Worm (Caenorhabditis elegans) whole organism, L3 larva: ENCODE data around the gene lips-11.

Experiments
- ZK546.5 ChIP-seq: sonication (generic microtip); optimal IDR thresholded peaks from 2 replicates; lab custom pipeline; 2017; ENCODE audit warnings: missing biosample characterization, missing genetic modification characterization
- aly-2 ChIP-seq: fragments of 150-350 bp; optimal IDR thresholded peaks from 2 replicates; lab custom pipeline; 2014; ENCODE audit warnings: missing biosample characterization, missing genetic modification characterization
- ama-1 ChIP-seq: fragments of 150-350 bp; optimal IDR thresholded peaks from 2 replicates; lab custom pipeline; 2018
- ceh-16 ChIP-seq: sonication (generic microtip); optimal IDR thresholded peaks from 2 replicates; lab custom pipeline; 2017; ENCODE audit warnings: missing biosample characterization, missing genetic modification characterization
- ceh-28 ChIP-seq: fragments of 150-350 bp; optimal IDR thresholded peaks from 2 replicates; lab custom pipeline; 2014; ENCODE audit warnings: missing biosample characterization, missing genetic modification reagents, missing genetic modification characterization
- ceh-82 ChIP-seq: fragments of 150-350 bp; optimal IDR thresholded peaks from 2 replicates; lab custom pipeline; 2014; ENCODE audit warnings: missing biosample characterization, missing genetic modification characterization
- ceh-9 ChIP-seq: sonication (generic microtip); optimal IDR thresholded peaks from 2 replicates; lab custom pipeline; 2018; ENCODE audit warnings: missing biosample characterization, missing genetic modification characterization
- egl-27 ChIP-seq: sonication (generic microtip); optimal IDR thresholded peaks from 4 replicates; lab custom pipeline; 2017; ENCODE audit warnings: missing biosample characterization, missing genetic modification reagents, missing genetic modification characterization
- egl-5 ChIP-seq: fragments of 150-350 bp; optimal IDR thresholded peaks from 2 replicates; lab custom pipeline; 2017; ENCODE audit warnings: missing biosample characterization, missing genetic modification reagents, missing genetic modification characterization, inconsistent platforms
- elt-1 ChIP-seq: fragments of 150-350 bp; optimal IDR thresholded peaks from 2 replicates; lab custom pipeline; 2014; ENCODE audit warnings: missing biosample characterization, missing genetic modification characterization
- elt-2 ChIP-seq: sonication (generic microtip); optimal IDR thresholded peaks from 2 replicates; lab custom pipeline; 2016; ENCODE audit warnings: missing genetic modification reagents, mild to moderate bottlenecking, missing genetic modification characterization, missing compliant biosample characterization
- eor-1 ChIP-seq, 2 experiments: fragments of 150-350 bp; optimal IDR thresholded peaks; 2 replicates each; lab custom pipeline; 2014 to 2018; ENCODE audit warnings: missing biosample characterization in 2 of 2, missing genetic modification characterization in 2 of 2
- fkh-10 ChIP-seq: sonication (generic microtip); optimal IDR thresholded peaks from 2 replicates; lab custom pipeline; 2017; ENCODE audit warnings: missing biosample characterization, missing genetic modification reagents, missing genetic modification characterization
- fos-1 ChIP-seq: fragments of 150-350 bp; optimal IDR thresholded peaks from 2 replicates; lab custom pipeline; 2014; ENCODE audit warnings: missing biosample characterization, missing genetic modification characterization
- hmg-11 ChIP-seq: sonication (generic microtip); optimal IDR thresholded peaks from 2 replicates; lab custom pipeline; 2016; ENCODE audit warnings: missing genetic modification characterization, missing compliant biosample characterization
- jun-1 ChIP-seq: fragments of 150-350 bp; optimal IDR thresholded peaks from 2 replicates; lab custom pipeline; 2014; ENCODE audit warnings: missing biosample characterization, missing genetic modification reagents, missing genetic modification characterization
- lin-15B ChIP-seq: fragments of 150-350 bp; optimal IDR thresholded peaks from 2 replicates; lab custom pipeline; 2014; ENCODE audit warnings: missing biosample characterization, missing genetic modification characterization
- lin-39 ChIP-seq: fragments of 150-350 bp; optimal IDR thresholded peaks from 2 replicates; lab custom pipeline; 2018; ENCODE audit warnings: missing biosample characterization, missing genetic modification reagents, missing genetic modification characterization
- lsy-12 ChIP-seq: sonication (generic microtip); optimal IDR thresholded peaks from 2 replicates; lab custom pipeline; 2016; ENCODE audit warnings: mild to moderate bottlenecking, missing genetic modification characterization, missing compliant biosample characterization
- mdl-1 ChIP-seq: fragments of 150-350 bp; optimal IDR thresholded peaks from 2 replicates; lab custom pipeline; 2014; ENCODE audit warnings: missing biosample characterization, missing genetic modification characterization
- mml-1 ChIP-seq: fragments of 150-350 bp; sonication (generic microtip); optimal IDR thresholded peaks from 3 replicates; lab custom pipeline; 2014; ENCODE audit warnings: missing biosample characterization, missing genetic modification characterization
- nfya-1 ChIP-seq: sonication (generic microtip); optimal IDR thresholded peaks from 2 replicates; lab custom pipeline; 2017; ENCODE audit warnings: missing genetic modification characterization, mild to moderate bottlenecking, missing compliant biosample characterization, antibody characterized with exemption, moderate library complexity; ENCODE audit not compliant: insufficient read depth
- nhr-12 ChIP-seq: fragments of 150-350 bp; optimal IDR thresholded peaks from 2 replicates; lab custom pipeline; 2014; ENCODE audit warnings: missing biosample characterization, missing genetic modification characterization
- nhr-23 ChIP-seq: fragments of 150-350 bp; optimal IDR thresholded peaks from 2 replicates; lab custom pipeline; 2014; ENCODE audit warnings: missing biosample characterization, missing genetic modification reagents, missing genetic modification characterization
- nhr-237 ChIP-seq: fragments of 150-350 bp; optimal IDR thresholded peaks from 2 replicates; lab custom pipeline; 2014; ENCODE audit warnings: missing biosample characterization, missing genetic modification characterization
- nhr-25 ChIP-seq: sonication (generic microtip); optimal IDR thresholded peaks from 2 replicates; lab custom pipeline; 2017; ENCODE audit warnings: missing biosample characterization, missing genetic modification characterization
- nhr-28 ChIP-seq: fragments of 150-350 bp; optimal IDR thresholded peaks from 2 replicates; lab custom pipeline; 2014; ENCODE audit warnings: missing biosample characterization, missing genetic modification characterization
- nhr-43 ChIP-seq: sonication (generic microtip); optimal IDR thresholded peaks from 2 replicates; lab custom pipeline; 2016; ENCODE audit warnings: mild to moderate bottlenecking, missing genetic modification characterization, missing compliant biosample characterization; ENCODE audit not compliant: poor library complexity, severe bottlenecking
- nhr-77 ChIP-seq: fragments of 150-350 bp; optimal IDR thresholded peaks from 2 replicates; lab custom pipeline; 2014; ENCODE audit warnings: missing biosample characterization, missing genetic modification characterization
- pha-4 ChIP-seq: fragments of 150-350 bp; optimal IDR thresholded peaks from 2 replicates; lab custom pipeline; 2014; ENCODE audit warnings: missing biosample characterization, missing genetic modification reagents, missing genetic modification characterization
- pqm-1 ChIP-seq: fragments of 150-350 bp; optimal IDR thresholded peaks from 2 replicates; lab custom pipeline; 2017; ENCODE audit warnings: missing biosample characterization, missing genetic modification characterization, inconsistent platforms
- sea-2 ChIP-seq: fragments of 150-350 bp; sonication (generic microtip); optimal IDR thresholded peaks from 4 replicates; lab custom pipeline; 2014; ENCODE audit warnings: missing biosample characterization, missing genetic modification reagents, missing genetic modification characterization
- skn-1 ChIP-seq: fragments of 150-350 bp; optimal IDR thresholded peaks from 2 replicates; lab custom pipeline; 2014; ENCODE audit warnings: missing biosample characterization, missing genetic modification characterization
- snpc-4 ChIP-seq: fragments of 150-350 bp; optimal IDR thresholded peaks from 2 replicates; lab custom pipeline; 2014; ENCODE audit warnings: missing biosample characterization, missing genetic modification characterization
- tbx-2 ChIP-seq: sonication (generic microtip); optimal IDR thresholded peaks from 2 replicates; lab custom pipeline; 2016; ENCODE audit warnings: mild to moderate bottlenecking, missing genetic modification characterization, missing compliant biosample characterization
- unc-39 ChIP-seq: sonication (generic microtip); optimal IDR thresholded peaks from 4 replicates; lab custom pipeline; 2017; ENCODE audit warnings: missing biosample characterization, missing genetic modification characterization
- zag-1 ChIP-seq: fragments of 150-350 bp; optimal IDR thresholded peaks from 2 replicates; lab custom pipeline; 2014; ENCODE audit warnings: missing biosample characterization, missing genetic modification characterization
- ztf-11 ChIP-seq: fragments of 150-350 bp; optimal IDR thresholded peaks from 2 replicates; lab custom pipeline; 2014; ENCODE audit warnings: missing biosample characterization, missing genetic modification characterization
- ztf-4 ChIP-seq: fragments of 150-350 bp; optimal IDR thresholded peaks from 2 replicates; lab custom pipeline; 2014; ENCODE audit warnings: missing biosample characterization, missing genetic modification characterization

lips-11 gene

DNA sequence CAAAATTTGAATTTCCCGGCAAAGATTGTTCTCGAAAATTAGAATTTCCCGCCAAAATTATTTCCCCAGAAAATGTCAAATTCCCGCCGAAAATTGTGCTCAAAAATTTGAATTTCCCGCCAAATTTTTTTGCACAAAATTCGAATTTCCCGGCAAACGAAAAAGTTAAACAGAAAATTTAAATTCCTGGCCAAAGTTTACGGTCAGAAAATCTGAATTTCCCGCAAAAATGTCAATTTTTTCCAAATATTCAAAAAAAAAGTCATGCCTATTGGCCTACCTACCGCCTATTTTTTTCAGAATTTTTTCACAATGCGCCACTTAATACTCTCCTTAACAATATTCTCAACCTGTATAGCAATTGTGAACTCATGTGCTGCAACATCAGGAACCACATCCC is 27.9 kb downstream of the lips-11 start, which contains the start of gene K02E7.1:
K02E7.1 (plus strand) TSS at position 301 of the 400 bp plus-strand sequence.
- TF ChIP-seq mdl-1 (tag; lab: Kevin White, UChicago) = no peak
- TF ChIP-seq hmg-11 (tag; lab: Kevin White, UChicago) = no peak

DNA sequence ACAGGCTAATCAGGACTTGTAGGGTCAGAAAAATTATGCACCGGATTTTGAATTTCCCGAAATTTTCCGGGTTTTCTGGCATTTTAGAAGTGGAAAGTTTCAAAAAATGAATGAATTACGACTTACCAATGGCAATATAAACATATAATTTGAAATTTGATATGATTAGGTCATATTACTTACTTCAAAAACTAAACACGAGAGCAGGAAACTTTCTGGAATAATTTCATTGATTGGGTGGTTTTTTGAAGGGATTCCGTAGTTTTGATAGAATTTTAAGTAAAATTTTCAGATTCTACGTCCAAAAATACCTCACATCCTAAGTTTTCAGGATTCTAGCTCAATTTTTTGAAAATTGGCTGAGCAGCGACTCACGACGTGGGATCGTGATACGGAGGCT is 35.4 kb downstream of the lips-11 start, which contains the start of gene K02E7.11:
K02E7.11 (minus strand) TSS at position 101 of the 400 bp plus-strand sequence.
- TF ChIP-seq nhr-28 (tag; lab: Kevin White, UChicago) (no peak), ceh-28 (tag; lab: Kevin White, UChicago) (no peak), nhr-77 (no peak), lin-39 (tag; lab: Kevin White, UChicago) (no peak), ceh-16 (tag; lab: Kevin White, UChicago) (no peak), nhr-237 (tag; lab: Kevin White, UChicago) (no peak), fos-1 (no peak), tbx-2 (tag; lab: Kevin White, UChicago) (no peak), eor-1 (tag; optimal IDR thresholded peaks at IDR 0.05; lab: Kevin White, UChicago) (no peak), nhr-12 (tag; lab: Kevin White, UChicago) (no peak), ceh-9 (tag; lab: Kevin White, UChicago) (no peak), ztf-4 (tag; lab: Kevin White, UChicago) (no peak), pqm-1 (no peak), egl-5 (tag; lab: Kevin White, UChicago) (no peak), unc-39 (tag; lab: Kevin White, UChicago) (no peak), nhr-23 (no peak), jun-1 (tag; lab: Kevin White, UChicago) (no peak), lin-15B (tag; lab: Kevin White, UChicago) (no peak), mml-1 (tag; lab: Kevin White, UChicago) (no peak), elt-1 (tag; lab: Kevin White, UChicago) (no peak)
- TF ChIP-seq, all 47 proteins: peak for 0

DNA sequence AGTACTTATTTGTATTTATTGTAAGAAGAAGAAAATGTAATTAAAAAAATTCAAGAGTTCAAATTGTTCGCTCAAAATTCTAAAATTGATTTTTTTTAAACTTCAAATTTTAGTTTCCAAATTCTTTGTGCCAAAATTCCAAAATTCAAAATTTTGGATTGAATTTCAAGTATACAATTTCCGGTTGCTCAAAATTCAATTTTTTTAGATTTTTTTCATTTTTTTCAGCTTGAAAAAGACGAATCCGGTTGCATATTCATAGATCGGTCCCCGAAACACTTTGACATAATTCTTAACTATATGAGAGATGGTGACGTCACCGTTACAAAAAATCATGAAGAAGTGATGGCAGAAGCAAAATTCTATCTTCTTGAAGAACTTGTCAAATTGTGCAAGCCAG is 38.7 kb downstream of the lips-11 start, which contains the start of gene K02E7.4:
K02E7.4 (plus strand) TSS at position 301 of the 400 bp plus-strand sequence.
- TF ChIP-seq eor-1 (tag; optimal IDR thresholded peaks at IDR 0.05; lab: Kevin White, UChicago) (no peak), egl-27 (no peak), snpc-4 (tag; lab: Kevin White, UChicago) (no peak), nhr-25 (tag; lab: Kevin White, UChicago) (no peak)
- TF ChIP-seq, all 47 proteins: peak for 0

DNA sequence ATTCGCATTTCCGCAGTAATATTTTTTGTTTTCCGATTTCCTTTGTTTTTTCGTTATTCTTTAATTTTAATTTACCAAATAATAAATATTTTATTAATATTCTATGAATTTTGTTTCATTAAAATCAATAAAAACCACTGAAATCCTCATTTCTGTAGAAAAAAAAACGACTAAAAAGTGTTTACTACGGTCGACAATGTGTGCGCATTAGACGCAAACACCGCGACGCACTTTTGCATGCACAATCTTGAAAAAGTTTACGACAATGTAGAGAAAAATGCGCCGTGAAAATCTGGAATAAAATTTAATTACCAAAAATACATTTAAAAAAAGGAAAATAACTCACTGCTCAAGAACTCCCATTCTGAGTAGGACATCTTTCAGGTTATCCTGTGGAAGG is 39.4 kb downstream of the lips-11 start:
- TF ChIP-seq ztf-4 (tag; lab: Kevin White, UChicago) = no peak
- no peak for TF ChIP-seq sea-2
- no peak for TF ChIP-seq mdl-1 (tag; lab: Kevin White, UChicago)
- no peak for TF ChIP-seq aly-2 (tag; lab: Kevin White, UChicago)
- TF ChIP-seq ztf-11 (tag; lab: Kevin White, UChicago) = no peak
- TF ChIP-seq tbx-2 (tag; lab: Kevin White, UChicago) = no peak
- no peak for TF ChIP-seq ceh-28 (tag; lab: Kevin White, UChicago)
- TF ChIP-seq elt-2 (tag; lab: Kevin White, UChicago) = no peak
- no peak for TF ChIP-seq unc-39 (tag; lab: Kevin White, UChicago)
- no peak for TF ChIP-seq pqm-1

DNA sequence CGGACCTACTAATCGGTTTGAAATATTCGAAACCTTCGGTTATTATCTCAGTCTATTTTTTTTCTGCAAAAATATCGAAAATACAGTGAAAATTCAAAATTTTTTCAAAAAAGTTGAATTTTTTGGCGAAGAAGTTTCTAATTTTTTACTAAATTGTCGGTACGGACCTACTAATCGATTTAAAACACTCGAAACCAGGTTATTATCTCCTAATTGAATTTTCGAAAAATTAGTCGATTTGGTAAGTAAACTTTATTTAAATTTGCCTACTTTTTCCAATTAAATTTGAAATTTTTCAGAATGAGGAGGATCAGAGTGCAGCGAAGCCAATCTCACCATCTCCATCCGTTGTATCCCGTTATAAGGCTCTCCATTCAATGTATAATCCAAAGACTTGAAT is 39.9 kb downstream of the lips-11 start, which contains the start of gene K02E7.12:
K02E7.12 (plus strand) TSS at position 301 of the 400 bp plus-strand sequence.
- TF ChIP-seq elt-1 (tag; lab: Kevin White, UChicago) = no peak
- no peak for TF ChIP-seq snpc-4 (tag; lab: Kevin White, UChicago)
- TF ChIP-seq pha-4 (tag; lab: Kevin White, UChicago) = no peak
- TF ChIP-seq nhr-43 (tag; lab: Kevin White, UChicago) = no peak
- no peak for TF ChIP-seq fkh-10 (GFP tag; lab: Kevin White, UChicago)
- TF ChIP-seq lin-39 (tag; lab: Kevin White, UChicago) = no peak
- no peak for TF ChIP-seq nhr-28 (tag; lab: Kevin White, UChicago)
- no peak for TF ChIP-seq ZK546.5 (tag; lab: Kevin White, UChicago)
- TF ChIP-seq nfya-1 (tag; lab: Kevin White, UChicago) = no peak
- no peak for TF ChIP-seq lsy-12
- no peak for TF ChIP-seq ama-1 (lab: Kevin White, UChicago)
- no peak for TF ChIP-seq ceh-82 (tag; lab: Kevin White, UChicago)
- TF ChIP-seq skn-1 (tag; lab: Kevin White, UChicago) = no peak
- no peak for TF ChIP-seq ztf-4 (tag; lab: Kevin White, UChicago)
- TF ChIP-seq elt-2 (tag; lab: Kevin White, UChicago) = no peak
- TF ChIP-seq zag-1 (tag; lab: Kevin White, UChicago) = no peak
